Fruit fly (Drosophila melanogaster) whole organism, prepupa: ENCODE results near the gene niki.

ENCODE experiments used
- Blimp-1 ChIP-seq: fragments of 200-800 bp; sonication (Bioruptor generic); optimal IDR thresholded peaks from 3 replicates; lab custom pipeline; 2017; ENCODE audit warnings: missing biosample characterization, missing genetic modification characterization, mild to moderate bottlenecking, moderate library complexity, missing genetic modification reagents
- CG10631 ChIP-seq: fragments of 200-800 bp; sonication (Bioruptor generic); optimal IDR thresholded peaks from 2 replicates; lab custom pipeline; 2016; ENCODE audit warnings: missing biosample characterization, missing genetic modification characterization
- CG10669 ChIP-seq: fragments of 200-800 bp; sonication (Bioruptor generic); optimal IDR thresholded peaks from 3 replicates; lab custom pipeline; 2018; ENCODE audit warnings: missing biosample characterization, mild to moderate bottlenecking, missing genetic modification characterization, moderate library complexity
- CG1621 ChIP-seq: fragments of 200-800 bp; sonication (Bioruptor generic); optimal IDR thresholded peaks from 3 replicates; lab custom pipeline; 2018; ENCODE audit warnings: missing biosample characterization, mild to moderate bottlenecking, missing genetic modification characterization
- CG4318 ChIP-seq: fragments of 200-800 bp; sonication (Bioruptor generic); optimal IDR thresholded peaks from 3 replicates; lab custom pipeline; 2017; ENCODE audit warnings: missing biosample characterization, mild to moderate bottlenecking, missing genetic modification characterization
- CG6163 ChIP-seq: fragments of 200-800 bp; sonication (Bioruptor generic); IDR thresholded peaks from 3 replicates; pipeline ENCODE4 v1.3.6; 2022; ENCODE audit warnings: missing biosample characterization, missing genetic modification characterization
- Hr38 ChIP-seq: sonication (Bioruptor generic); optimal IDR thresholded peaks from 2 replicates; lab custom pipeline; 2016; ENCODE audit warnings: missing biosample characterization, missing genetic modification characterization
- Hr39 ChIP-seq: fragments of 200-800 bp; sonication (Bioruptor generic); optimal IDR thresholded peaks from 2 replicates; lab custom pipeline; 2016; ENCODE audit warnings: missing biosample characterization, missing genetic modification characterization
- Lpt ChIP-seq: fragments of 200-800 bp; sonication (Bioruptor generic); optimal IDR thresholded peaks from 3 replicates; lab custom pipeline; 2016; ENCODE audit warnings: missing biosample characterization, missing genetic modification characterization
- fd85E ChIP-seq: fragments of 200-800 bp; sonication (Bioruptor generic); optimal IDR thresholded peaks from 3 replicates; lab custom pipeline; 2016; ENCODE audit warnings: missing biosample characterization, missing genetic modification characterization
- fkh ChIP-seq: fragments of 200-800 bp; sonication (Bioruptor generic); optimal IDR thresholded peaks from 3 replicates; lab custom pipeline; 2017; ENCODE audit warnings: missing biosample characterization, mild to moderate bottlenecking, missing genetic modification characterization, moderate library complexity
- vri ChIP-seq: fragments of 200-800 bp; sonication (Bioruptor generic); optimal IDR thresholded peaks from 3 replicates; lab custom pipeline; 2016; ENCODE audit warnings: missing biosample characterization, mild to moderate bottlenecking, missing genetic modification characterization

DNA sequence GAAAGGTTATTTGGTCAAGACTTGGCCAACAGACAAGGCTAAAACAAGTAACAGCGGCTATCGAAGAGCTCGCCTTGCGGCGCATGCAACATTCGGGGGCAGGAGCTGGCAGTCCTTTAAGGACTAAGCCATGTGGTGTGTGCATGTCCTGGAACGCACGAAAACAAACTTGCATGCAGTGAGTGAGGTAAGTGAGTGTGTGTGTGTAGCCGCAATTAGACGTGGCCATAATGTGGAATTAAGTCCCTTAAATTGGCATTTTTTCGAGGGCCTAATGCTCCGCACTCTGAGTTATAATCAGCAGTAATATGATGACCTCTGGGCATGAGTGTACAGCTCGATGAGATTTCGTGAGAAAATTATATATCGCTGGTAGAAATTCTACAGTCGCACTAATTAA, 8.2 kb upstream of the niki start, which contains the start of gene sosie:
- TF ChIP-seq fd85E = no peak
- TF ChIP-seq Hr39 (GFP tag; lab: Kevin White, UChicago) = no peak
- TF ChIP-seq fkh = no peak
- TF ChIP-seq CG10669 (GFP tag; lab: Kevin White, UChicago) = no peak
- no peak for TF ChIP-seq CG1621 (tag; lab: Kevin White, UChicago)
- no peak for TF ChIP-seq CG4318 (GFP tag; lab: Kevin White, UChicago)
- no peak for TF ChIP-seq Lpt (GFP tag; lab: Kevin White, UChicago)
- no peak for TF ChIP-seq CG10631 (GFP tag; lab: Kevin White, UChicago)
- no peak for TF ChIP-seq Hr38
- no peak for TF ChIP-seq vri (GFP tag; lab: Kevin White, UChicago)
- no peak for TF ChIP-seq Blimp-1 (GFP tag; lab: Kevin White, UChicago)
- TF ChIP-seq CG6163 (GFP tag; lab: Robert Waterston, UW) = no peak
